Worm (Caenorhabditis elegans) whole organism, midembryonic: ENCODE measurements around the gene npp-27.

Experiments
- T22C8.4 ChIP-seq: fragments of 200-800 bp; sonication (Bioruptor generic); IDR thresholded peaks from 2 replicates; pipeline ENCODE4 v1.3.6; 2022; ENCODE audit warnings: missing genetic modification characterization, missing compliant biosample characterization
- cog-1 ChIP-seq: sonication (generic microtip); optimal IDR thresholded peaks from 2 replicates; lab custom pipeline; 2016; ENCODE audit warnings: missing genetic modification characterization, missing compliant biosample characterization
- flt-1 ChIP-seq: fragments of 200-800 bp; sonication (Bioruptor generic); IDR thresholded peaks from 2 replicates; pipeline ENCODE4 v1.3.6; 2022; ENCODE audit warnings: missing genetic modification characterization, missing compliant biosample characterization
- klf-2 ChIP-seq: fragments of 200-800 bp; sonication (Bioruptor generic); conservative IDR thresholded peaks from 2 replicates; pipeline ENCODE4 v1.3.6; 2022; ENCODE audit warnings: missing genetic modification reagents, missing genetic modification characterization, missing compliant biosample characterization
- med-1 ChIP-seq: sonication (generic microtip); optimal IDR thresholded peaks from 2 replicates; lab custom pipeline; 2017; ENCODE audit warnings: missing genetic modification characterization, mild to moderate bottlenecking, missing compliant biosample characterization, antibody characterized with exemption, missing genetic modification reagents; ENCODE audit not compliant: insufficient read depth
- ref-1 ChIP-seq: fragments of 200-800 bp; sonication (Bioruptor generic); conservative IDR thresholded peaks from 2 replicates; pipeline ENCODE4 v1.3.6; 2022; ENCODE audit warnings: missing genetic modification reagents, missing genetic modification characterization, missing compliant biosample characterization
- tab-1 ChIP-seq: fragments of 200-800 bp; sonication (Bioruptor generic); IDR thresholded peaks from 2 replicates; pipeline ENCODE4 v1.3.6; 2022; ENCODE audit warnings: missing genetic modification characterization, missing compliant biosample characterization
- ztf-23 ChIP-seq: fragments of 200-800 bp; sonication (Bioruptor generic); IDR thresholded peaks from 2 replicates; pipeline ENCODE4 v1.3.6; 2022; ENCODE audit warnings: missing genetic modification reagents, missing genetic modification characterization, missing compliant biosample characterization
- ztf-29 ChIP-seq: fragments of 200-800 bp; sonication (Bioruptor generic); IDR thresholded peaks from 2 replicates; pipeline ENCODE4 v1.3.6; 2022; ENCODE audit warnings: missing genetic modification reagents, missing genetic modification characterization, missing compliant biosample characterization

The npp-27 gene

DNA sequence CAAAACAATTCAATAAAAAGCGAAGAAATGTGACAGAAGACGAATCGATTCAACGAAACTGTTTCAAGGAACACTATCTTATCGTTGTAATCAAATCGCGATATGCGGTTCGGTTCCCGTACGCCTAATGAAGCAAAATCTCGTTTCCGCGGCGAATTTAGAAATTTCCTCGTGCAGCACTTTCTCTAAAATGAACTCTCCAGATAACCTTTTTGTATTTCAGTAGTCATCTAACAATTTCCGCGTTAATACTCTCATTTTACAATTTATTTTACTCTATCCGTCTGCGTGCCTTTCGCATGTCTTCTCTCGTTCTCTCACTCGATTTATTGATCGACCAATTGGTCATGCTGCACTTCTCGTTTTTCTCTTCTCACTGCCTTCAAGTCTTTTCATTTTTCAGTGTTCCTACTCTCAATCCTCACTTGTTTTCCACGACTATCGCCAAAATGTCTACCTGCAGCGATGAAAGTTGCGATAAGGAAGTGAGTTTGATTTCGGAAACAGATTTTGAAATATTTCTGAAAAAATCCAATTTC is at the start of gene npp-27, which contains the start of gene ntl-4:
TSS of gene npp-27 (minus strand) at position 51 of the 539 bp plus-strand sequence.
TSS of gene ntl-4 (plus strand) at position 379 of the 539 bp plus-strand sequence.
- TF ChIP-seq ztf-23 (GFP tag; lab: Robert Waterston, UW) (no peak), T22C8.4 (GFP tag; lab: Robert Waterston, UW) (peak; percentile 54; the same call in 1 of the 2 replicates)

DNA sequence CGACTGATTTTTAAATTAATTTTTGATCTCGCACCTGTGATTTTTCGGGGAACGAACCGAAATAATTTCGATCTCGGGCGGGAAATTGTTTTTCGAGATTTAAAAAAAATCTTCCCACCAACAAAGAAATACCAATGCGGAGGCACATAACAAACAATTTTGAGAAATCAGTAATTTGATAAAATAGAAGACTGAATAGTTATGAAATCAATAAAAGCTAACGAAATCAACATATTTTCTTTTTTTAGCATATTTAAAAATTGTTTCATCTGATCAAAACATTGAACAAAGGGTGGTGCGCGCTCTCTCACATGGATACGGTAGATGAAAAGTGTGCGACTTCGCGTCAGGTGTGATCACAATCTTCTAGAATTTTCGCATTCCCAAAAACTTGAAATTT is 48.0 kb upstream of the npp-27 start:
- TF ChIP-seq ztf-23 (GFP tag; lab: Robert Waterston, UW) (no peak), klf-2 (GFP tag; lab: Robert Waterston, UW) (no peak), med-1 (no peak), T22C8.4 (GFP tag; lab: Robert Waterston, UW) (no peak), flt-1 (GFP tag; lab: Robert Waterston, UW) (no peak), tab-1 (GFP tag; lab: Robert Waterston, UW) (no peak)

DNA sequence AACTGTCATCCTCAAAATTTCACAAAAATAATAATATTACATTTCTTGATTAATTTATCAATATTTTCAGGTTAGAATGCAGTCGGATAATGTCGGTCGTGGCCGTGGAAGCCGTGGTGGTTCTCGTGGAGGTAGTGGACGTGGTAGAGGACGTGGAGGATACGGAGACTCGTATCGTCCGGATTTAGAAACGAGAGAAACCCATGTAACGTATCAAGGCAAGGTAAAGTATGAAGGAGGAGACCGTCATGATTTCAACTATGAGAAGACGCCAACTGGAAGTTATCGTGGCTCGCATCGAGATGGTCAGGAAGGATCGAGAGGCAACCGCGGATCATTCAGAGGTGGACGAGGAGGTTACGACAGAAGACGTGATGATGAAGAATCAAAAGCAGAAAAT is 47.5 kb upstream of the npp-27 start, which contains the start of gene frpr-10:
TSS of gene frpr-10 (plus strand) at position 301 of the 400 bp plus-strand sequence.
- no peak for TF ChIP-seq ztf-23 (GFP tag; lab: Robert Waterston, UW)
- TF ChIP-seq cog-1 (tag; lab: Kevin White, UChicago) = no peak

DNA sequence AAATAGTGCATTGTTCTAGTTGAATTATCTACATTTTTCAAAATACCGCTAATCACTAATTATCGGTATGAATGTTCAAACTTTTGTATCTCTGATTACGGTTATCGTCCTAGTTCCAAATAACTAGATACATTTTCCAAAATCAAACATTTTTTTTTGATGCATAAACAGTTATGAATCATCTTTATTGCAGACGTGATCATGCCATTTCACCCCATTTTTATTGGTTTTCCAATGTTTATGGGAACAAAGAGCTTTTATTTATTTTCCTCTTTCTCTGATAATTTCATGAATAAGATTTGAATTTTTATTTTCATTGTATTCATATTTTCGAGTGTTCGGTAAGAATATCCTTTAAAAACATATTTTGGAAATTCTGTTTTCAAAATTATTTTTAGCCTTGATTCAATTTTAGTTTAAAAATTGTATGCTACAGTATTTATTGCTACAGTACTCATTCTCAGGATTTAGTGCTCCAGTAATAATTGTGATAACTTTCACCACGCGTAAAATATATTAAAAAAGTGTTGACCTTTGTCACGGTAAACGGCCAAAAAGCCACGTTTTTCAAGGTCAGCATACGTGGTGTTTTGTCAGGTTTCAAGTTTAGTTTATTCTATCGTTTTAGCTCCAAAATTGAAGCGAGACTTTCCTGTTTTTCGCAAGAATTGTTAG is 46.7 kb upstream of the npp-27 start, which contains the start of gene csr-1:
TSS of gene csr-1 (plus strand) at position 625 of the 675 bp plus-strand sequence.
- TF ChIP-seq ztf-23 (GFP tag; lab: Robert Waterston, UW) = no peak
- TF ChIP-seq tab-1 (GFP tag; lab: Robert Waterston, UW) = no peak
- no peak for TF ChIP-seq ref-1

- TF ChIP-seq ref-1 (no peak), ztf-29 (no peak), ztf-23 (GFP tag; lab: Robert Waterston, UW) (no peak)
Observed at ce11 chrIV:7955849-7956248, 45.8 kb upstream of the npp-27 start, which contains the start of gene ceh-19. ceh-19 (minus strand) TSS chrIV:7955949.

DNA sequence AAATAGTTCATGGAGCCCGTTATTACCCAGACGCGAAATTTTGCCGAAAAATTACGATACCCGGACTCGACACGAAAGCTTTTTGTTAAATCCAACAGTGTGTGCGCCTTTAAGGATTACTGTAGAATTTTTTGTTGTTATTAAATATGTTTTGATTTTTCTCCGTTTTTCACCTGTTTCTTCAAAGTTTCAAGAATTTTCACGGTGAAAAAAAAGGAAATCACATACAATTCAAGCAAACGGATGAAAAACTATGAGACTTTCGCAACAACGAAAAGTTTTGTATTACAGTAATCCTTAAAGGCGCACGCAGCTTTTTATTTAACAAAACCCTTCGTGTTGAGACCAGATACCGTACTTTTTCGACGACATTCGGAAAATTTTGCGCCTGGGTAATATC is 44.0 kb upstream of the npp-27 start:
- TF ChIP-seq ztf-23 (GFP tag; lab: Robert Waterston, UW) (no peak), flt-1 (GFP tag; lab: Robert Waterston, UW) (no peak), klf-2 (GFP tag; lab: Robert Waterston, UW) (no peak), tab-1 (GFP tag; lab: Robert Waterston, UW) (no peak), T22C8.4 (GFP tag; lab: Robert Waterston, UW) (no peak), med-1 (no peak), ref-1 (no peak), cog-1 (tag; lab: Kevin White, UChicago) (no peak), ztf-29 (no peak)

DNA sequence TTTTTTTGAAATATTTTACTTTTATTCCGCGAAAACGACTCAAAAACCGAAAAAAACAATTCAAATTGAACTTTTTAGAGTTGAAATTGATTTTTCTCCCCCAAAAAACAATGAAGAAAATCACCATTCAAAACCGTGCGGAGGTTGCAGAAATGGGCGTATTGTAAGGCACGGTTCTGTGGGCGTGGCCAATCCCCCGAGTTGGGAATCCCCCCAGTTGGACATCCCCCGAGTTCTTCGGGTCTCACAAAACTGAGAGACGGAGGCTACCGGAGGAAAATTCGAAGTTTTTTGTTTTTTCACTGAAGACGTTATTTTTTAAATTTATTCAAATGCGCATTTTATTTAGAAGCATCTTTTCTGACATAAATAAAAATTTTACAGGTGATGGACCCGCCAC is 38.2 kb upstream of the npp-27 start, which contains the start of gene mcm-3AP:
TSS of gene mcm-3AP (plus strand) at position 383 of the 400 bp plus-strand sequence.
- TF ChIP-seq T22C8.4 (GFP tag; lab: Robert Waterston, UW) = peak; percentile 65
- peak; percentile 84 for TF ChIP-seq ztf-23 (GFP tag; lab: Robert Waterston, UW)
- TF ChIP-seq tab-1 (GFP tag; lab: Robert Waterston, UW) = 0 out of 2 replicates have a peak, but pooled peaks have one; percentile 26
- peak; percentile 80 for TF ChIP-seq klf-2 (GFP tag; lab: Robert Waterston, UW)
- TF ChIP-seq flt-1 (GFP tag; lab: Robert Waterston, UW) = peak; percentile 83

DNA sequence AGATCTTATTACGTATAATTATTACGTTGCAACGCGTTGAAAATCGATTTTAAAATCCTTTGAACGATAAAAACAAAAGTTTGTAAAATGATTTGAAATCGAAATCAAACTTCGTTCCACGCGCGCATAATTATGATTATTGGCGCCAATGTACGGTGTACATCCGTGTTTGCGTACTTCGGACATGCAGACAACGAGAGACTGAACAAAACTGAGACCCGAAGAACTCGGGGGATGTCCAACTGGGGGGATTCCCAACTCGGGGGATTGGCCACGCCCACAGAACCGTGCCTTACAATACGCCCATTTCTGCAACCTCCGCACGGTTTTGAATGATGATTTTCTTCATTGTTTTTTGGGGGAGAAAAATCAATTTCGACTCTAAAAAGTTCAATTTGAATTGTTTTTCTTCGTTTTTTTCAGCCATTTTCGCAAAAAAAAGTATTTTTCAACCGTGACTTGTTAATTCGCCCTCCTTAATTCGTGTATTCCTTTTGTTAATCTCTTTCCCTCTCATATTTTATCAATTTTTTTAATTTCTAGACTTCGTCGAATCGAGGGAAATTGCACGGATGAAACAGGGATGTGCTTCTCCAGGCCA is 37.0 kb upstream of the npp-27 start, which contains the start of gene F20D12.12:
TSS of gene F20D12.12 (plus strand) at position 542 of the 601 bp plus-strand sequence.
- peak; percentile 47; the same call in 1 of the 2 replicates for TF ChIP-seq T22C8.4 (GFP tag; lab: Robert Waterston, UW)
- TF ChIP-seq cog-1 (tag; lab: Kevin White, UChicago) = peak; percentile 66
- TF ChIP-seq tab-1 (GFP tag; lab: Robert Waterston, UW) = peak; percentile 37; the same call in 1 of the 2 replicates
- 0 out of 2 replicates have a peak, but pooled peaks have one; percentile 45 for TF ChIP-seq klf-2 (GFP tag; lab: Robert Waterston, UW)
- peak; percentile 87 for TF ChIP-seq ztf-23 (GFP tag; lab: Robert Waterston, UW)
- peak; percentile 84 for TF ChIP-seq flt-1 (GFP tag; lab: Robert Waterston, UW)

DNA sequence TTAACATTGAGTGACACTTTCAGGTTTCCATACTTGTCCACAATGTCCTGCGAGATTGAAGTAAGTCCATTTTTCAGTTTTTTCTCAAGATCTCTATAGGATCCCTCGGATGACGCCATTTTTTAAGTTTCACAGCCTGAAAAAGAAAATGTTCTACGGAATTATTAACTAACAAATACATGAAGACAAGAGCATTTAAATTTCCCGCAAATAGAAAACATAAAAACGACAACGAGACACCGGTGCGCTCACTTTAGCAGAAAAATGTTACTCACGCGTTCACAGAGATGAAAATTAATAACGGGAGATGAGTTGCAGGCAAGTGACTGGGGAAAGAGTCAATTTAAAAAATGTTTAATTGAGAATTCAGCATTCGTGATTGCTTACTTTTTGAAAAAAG is 36.4 kb upstream of the npp-27 start, which contains the start of gene czw-1:
TSS of gene czw-1 (minus strand) at position 369 of the 400 bp plus-strand sequence.
- TF ChIP-seq cog-1 (tag; lab: Kevin White, UChicago) (no peak), klf-2 (GFP tag; lab: Robert Waterston, UW) (no peak), T22C8.4 (GFP tag; lab: Robert Waterston, UW) (no peak), ref-1 (no peak), tab-1 (GFP tag; lab: Robert Waterston, UW) (no peak), med-1 (no peak), ztf-23 (GFP tag; lab: Robert Waterston, UW) (no peak), flt-1 (GFP tag; lab: Robert Waterston, UW) (no peak), ztf-29 (no peak)

ce11 chrIV:7943272-7943671 is 33.2 kb upstream of the npp-27 start:
- TF ChIP-seq med-1 (no peak), ztf-29 (no peak), T22C8.4 (GFP tag; lab: Robert Waterston, UW) (no peak), ref-1 (no peak), tab-1 (GFP tag; lab: Robert Waterston, UW) (no peak), klf-2 (GFP tag; lab: Robert Waterston, UW) (no peak), flt-1 (GFP tag; lab: Robert Waterston, UW) (no peak), ztf-23 (GFP tag; lab: Robert Waterston, UW) (no peak), cog-1 (tag; lab: Kevin White, UChicago) (no peak)
